Fruit fly (Drosophila melanogaster): Measurements from ENCODE around the gene CG7330.
A peak's percentile ranks its signal among the peaks of the same experiment; 100 is the strongest.

CG7330 gene

dm6 chr3L:18106021-18106944 lies 42.4 kb upstream of the CG7330 start, which contains the start of the genes CG13698 and mRpS26 (continued):
- peak; percentile 24 for TF ChIP-seq Ets97D (GFP tag; optimal IDR thresholded peaks at IDR 0.05)
- peak; percentile 58 for TF ChIP-seq pzg (GFP tag; optimal IDR thresholded peaks at IDR 0.05)
- TF ChIP-seq CG6254 (GFP tag; optimal IDR thresholded peaks at IDR 0.05) = no peak
- peak; percentile 43 for TF ChIP-seq zfh2 (GFP tag; optimal IDR thresholded peaks at IDR 0.05)
- peak; percentile 40; the same call in 1 of the 2 replicates for TF ChIP-seq lmd (GFP tag; IDR thresholded peaks at IDR 0.05)
- no peak for TF ChIP-seq pfk (GFP tag; optimal IDR thresholded peaks at IDR 0.05)
- TF ChIP-seq CG15073 (GFP tag; optimal IDR thresholded peaks at IDR 0.05) = no peak
- TF ChIP-seq CG10979 (tag; optimal IDR thresholded peaks at IDR 0.05) = peak; percentile 52
- TF ChIP-seq Meics (GFP tag; optimal IDR thresholded peaks at IDR 0.05) = peak; percentile 73
- TF ChIP-seq CG12659 (GFP tag; optimal IDR thresholded peaks at IDR 0.05) = peak; percentile 79
- TF ChIP-seq fd96Cb (tag; optimal IDR thresholded peaks at IDR 0.05) = peak; percentile 60
- peak; percentile 17; the same call in 1 of the 2 replicates for TF ChIP-seq ara (GFP tag; IDR thresholded peaks at IDR 0.05)
- peak; percentile 26; the same call in 1 of the 3 replicates for TF ChIP-seq knrl (GFP tag; IDR thresholded peaks at IDR 0.05; ENCODE audit: partially characterized antibody)
- TF ChIP-seq CG10462 (GFP tag; optimal IDR thresholded peaks at IDR 0.05) = peak; percentile 9
- peak; percentile 34; the same call in 1 of the 2 replicates for TF ChIP-seq Drgx (GFP tag; IDR thresholded peaks at IDR 0.05)
- TF ChIP-seq CG11723 (GFP tag; optimal IDR thresholded peaks at IDR 0.05) = peak; percentile 64
- no peak for TF ChIP-seq CG1792 (GFP tag; optimal IDR thresholded peaks at IDR 0.05)
- TF ChIP-seq gfzf (GFP tag; optimal IDR thresholded peaks at IDR 0.05) = peak; percentile 78
- TF ChIP-seq CG10654 (GFP tag; optimal IDR thresholded peaks at IDR 0.05) = peak; percentile 55
- TF ChIP-seq sisA (GFP tag; IDR thresholded peaks at IDR 0.05) = peak; percentile 49
- no peak for TF ChIP-seq sim (GFP tag; IDR thresholded peaks at IDR 0.05)
- peak; percentile 0; the same call in 1 of the 2 replicates for TF ChIP-seq CG13287 (GFP tag; IDR thresholded peaks at IDR 0.05; ENCODE audit: partially characterized antibody)
- peak; percentile 53 for TF ChIP-seq CG1529 (GFP tag; optimal IDR thresholded peaks at IDR 0.05)
- TF ChIP-seq Sry-δ (GFP tag; optimal IDR thresholded peaks at IDR 0.05) = peak; percentile 21
- peak; percentile 9 for TF ChIP-seq Spps (tag; optimal IDR thresholded peaks at IDR 0.05)
- no peak for TF ChIP-seq Hey (tag; optimal IDR thresholded peaks at IDR 0.05)
- no peak; the same call in 2 of the 3 replicates for TF ChIP-seq zfh1 (GFP tag; IDR thresholded peaks at IDR 0.05)
- peak; percentile 77 for TF ChIP-seq CG13775 (GFP tag; optimal IDR thresholded peaks at IDR 0.05)
- no peak for TF ChIP-seq dan (GFP tag; IDR thresholded peaks at IDR 0.05)
- no peak for TF ChIP-seq sna (GFP tag; IDR thresholded peaks at IDR 0.05; ENCODE audit: partially characterized antibody)
- no peak for TF ChIP-seq CG4707 (GFP tag; optimal IDR thresholded peaks at IDR 0.05)
- TF ChIP-seq CG12155 (GFP tag; optimal IDR thresholded peaks at IDR 0.05) = peak; percentile 61
- peak; percentile 57 for TF ChIP-seq Hand (GFP tag; optimal IDR thresholded peaks at IDR 0.05)
- TF ChIP-seq gro (GFP tag; optimal IDR thresholded peaks at IDR 0.05) = peak; percentile 59
- peak; percentile 76 for TF ChIP-seq lab (GFP tag; optimal IDR thresholded peaks at IDR 0.05)
- TF ChIP-seq Camta (GFP tag; optimal IDR thresholded peaks at IDR 0.05) = no peak
- TF ChIP-seq psq (GFP tag; optimal IDR thresholded peaks at IDR 0.05) = peak; percentile 50
- peak; percentile 62 for TF ChIP-seq CG1602 (GFP tag; optimal IDR thresholded peaks at IDR 0.05)
- TF ChIP-seq CG11093 (GFP tag; IDR thresholded peaks at IDR 0.05) = peak; percentile 50; the same call in 1 of the 3 replicates
- TF ChIP-seq H2.0 (GFP tag; IDR thresholded peaks at IDR 0.05) = peak; percentile 35; the same call in 1 of the 2 replicates
- peak; percentile 78 for TF ChIP-seq Nf-YC (tag; optimal IDR thresholded peaks at IDR 0.05)
- peak; percentile 61; the same call in 2 of the 3 replicates for TF ChIP-seq Aef1 (GFP tag; IDR thresholded peaks at IDR 0.05)
- TF ChIP-seq E2f2 (GFP tag; IDR thresholded peaks at IDR 0.05) = peak; percentile 56; the same call in 1 of the 2 replicates
- TF ChIP-seq croc (GFP tag; conservative IDR thresholded peaks at IDR 0.05) = peak; percentile 22; the same call in 1 of the 3 replicates
- TF ChIP-seq CG12769 (tag; optimal IDR thresholded peaks at IDR 0.05) = peak; percentile 68
- TF ChIP-seq CG15514 (GFP tag; optimal IDR thresholded peaks at IDR 0.05) = peak; percentile 99
- no peak for TF ChIP-seq CrebB (tag; optimal IDR thresholded peaks at IDR 0.05)
- TF ChIP-seq B-H1 (GFP tag; IDR thresholded peaks at IDR 0.05) = peak; percentile 41; the same call in 1 of the 3 replicates

Measured in whole organism, embryonic.